Worm (Caenorhabditis elegans) whole organism, L4/young adult: Measurements from ENCODE around the gene Y46G5A.7.

Source experiments
- W03F9.2 ChIP-seq: fragments of 150-350 bp; optimal IDR thresholded peaks from 2 replicates; lab custom pipeline; 2014; ENCODE audit warnings: missing biosample characterization, missing genetic modification characterization
- dao-5 ChIP-seq: sonication (generic microtip); optimal IDR thresholded peaks from 2 replicates; lab custom pipeline; 2016; ENCODE audit warnings: missing genotype, missing genetic modification characterization, moderate library complexity, missing compliant biosample characterization
- him-1 ChIP-seq: sonication (generic microtip); optimal IDR thresholded peaks from 2 replicates; lab custom pipeline; 2016; ENCODE audit warnings: missing genotype, missing genetic modification reagents, missing genetic modification characterization, missing compliant biosample characterization

The Y46G5A.7 gene

DNA sequence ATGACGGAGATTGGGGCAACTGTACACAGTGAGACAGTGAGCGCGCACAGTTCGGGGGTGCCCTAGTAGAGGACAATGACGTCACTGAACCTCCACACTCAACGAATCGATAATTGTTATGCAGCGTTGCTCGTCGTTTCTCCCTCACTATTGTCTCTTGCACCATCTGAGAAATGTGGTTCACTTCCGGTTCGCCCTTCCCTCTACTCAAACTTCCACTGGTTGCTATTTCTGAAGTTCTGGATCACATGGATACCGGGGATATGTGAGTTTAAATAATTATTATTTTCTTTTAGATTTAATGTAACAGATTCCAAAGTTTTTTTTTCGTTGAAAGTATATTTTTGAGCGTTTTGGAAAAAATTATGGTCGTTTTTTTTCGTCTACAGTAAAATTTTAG is at the start of gene Y46G5A.7, which contains the start of gene Y46G5A.8:
TSS of gene Y46G5A.7 (minus strand) at position 153 of the 400 bp plus-strand sequence.
TSS of gene Y46G5A.8 (plus strand) at position 159 of the 400 bp plus-strand sequence.
- TF ChIP-seq him-1 (tag; lab: Kevin White, UChicago) (no peak), W03F9.2 (no peak), dao-5 (tag; lab: Kevin White, UChicago) (no peak)

DNA sequence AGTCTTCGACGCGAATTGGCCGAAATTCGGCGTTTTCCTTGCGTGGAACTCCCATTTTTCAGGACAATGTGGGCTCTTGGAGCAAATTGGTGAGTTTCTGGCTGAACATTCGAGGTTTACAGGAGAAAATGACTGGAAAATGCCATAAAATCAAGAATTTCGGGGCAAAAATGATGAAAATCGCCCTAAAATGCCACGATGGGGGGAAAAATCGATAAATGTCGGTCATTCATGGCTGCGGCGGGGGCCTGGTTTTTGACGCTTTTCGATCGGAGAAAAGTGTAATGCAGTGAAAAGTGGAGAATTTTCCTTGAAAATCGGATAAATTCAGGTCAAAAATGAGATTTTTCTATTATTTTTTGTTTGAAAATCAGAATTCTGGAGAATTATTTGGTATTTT is 49.0 kb upstream of the Y46G5A.7 start, which contains the start of the genes Y46G5A.18 and Y46G5A.47:
TSS of gene Y46G5A.18 (minus strand) at position 101 of the 400 bp plus-strand sequence.
TSS of gene Y46G5A.47 (minus strand) at position 146 of the 400 bp plus-strand sequence.
- TF ChIP-seq him-1 (tag; lab: Kevin White, UChicago) (no peak), dao-5 (tag; lab: Kevin White, UChicago) (no peak), W03F9.2 (no peak)

DNA sequence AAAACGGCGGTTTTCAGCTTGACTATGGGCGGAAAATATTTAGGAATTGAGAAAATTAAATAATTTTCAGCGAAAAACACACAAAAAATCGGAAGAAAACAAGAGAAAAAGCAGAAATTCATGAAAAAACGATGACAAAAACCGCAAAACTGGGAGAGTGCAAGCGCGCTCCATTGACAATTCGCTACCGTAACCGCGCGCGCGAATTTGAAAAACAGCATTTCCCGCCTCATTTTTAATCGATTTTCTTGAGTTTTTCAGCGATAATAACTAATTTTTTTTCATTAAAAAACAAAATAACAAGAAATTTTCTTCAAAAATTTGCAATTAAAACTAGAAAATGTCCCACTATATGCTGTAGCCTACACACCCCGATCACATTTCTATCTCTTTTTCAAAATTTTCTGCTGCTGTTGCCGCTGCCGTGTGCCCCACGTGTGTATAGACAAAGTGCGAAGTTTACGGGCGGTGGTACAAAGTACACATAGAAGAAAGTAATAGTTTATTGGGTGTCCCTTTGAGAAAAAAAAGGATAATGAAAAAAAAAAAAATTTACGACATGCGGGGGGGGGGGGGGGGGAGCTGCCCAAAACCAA is 43.9 kb upstream of the Y46G5A.7 start:
- TF ChIP-seq W03F9.2: peak; percentile 3
- no peak for TF ChIP-seq him-1 (tag; lab: Kevin White, UChicago)

DNA sequence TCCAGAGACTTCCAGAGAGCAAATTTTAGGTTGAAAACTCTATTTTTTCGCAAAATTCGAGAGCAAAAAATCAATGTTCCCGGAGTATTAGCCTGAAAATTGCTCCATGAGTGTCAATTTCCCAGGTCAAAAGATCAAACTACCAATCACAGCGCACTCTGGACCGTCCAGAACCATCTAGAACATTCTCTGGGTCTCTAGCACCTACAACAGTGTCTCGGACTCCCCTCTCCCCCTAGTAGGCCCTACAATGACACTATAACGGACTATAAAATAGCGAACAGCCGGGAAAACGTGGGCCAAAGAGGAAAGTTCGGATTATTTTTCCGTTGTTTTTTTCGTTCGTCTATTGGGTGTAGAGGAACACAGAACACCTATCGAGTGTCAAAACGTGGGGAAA is 43.2 kb upstream of the Y46G5A.7 start:
- TF ChIP-seq him-1 (tag; lab: Kevin White, UChicago) (no peak), dao-5 (tag; lab: Kevin White, UChicago) (no peak), W03F9.2 (no peak)

DNA sequence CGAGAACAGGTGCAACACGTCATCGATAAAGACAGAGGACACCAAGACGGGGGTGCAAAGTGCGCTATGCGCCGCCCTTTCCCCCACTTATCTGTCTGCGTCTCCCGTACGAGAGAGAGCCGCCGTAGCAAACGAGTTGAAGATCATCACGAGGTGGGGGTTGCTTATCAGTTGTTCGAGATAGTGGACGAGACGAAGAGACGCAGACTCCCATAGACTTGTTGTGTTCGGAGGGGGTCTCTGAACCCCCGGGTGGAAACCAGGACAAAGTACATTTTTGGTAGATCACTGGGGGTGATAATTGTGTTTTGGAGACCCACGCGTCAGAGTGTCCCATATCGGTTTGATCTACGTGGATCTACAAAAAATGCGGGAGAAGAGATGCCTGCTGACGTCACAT is 42.7 kb upstream of the Y46G5A.7 start:
- TF ChIP-seq him-1 (tag; lab: Kevin White, UChicago): no peak
- TF ChIP-seq W03F9.2: no peak
- TF ChIP-seq dao-5 (tag; lab: Kevin White, UChicago): no peak

DNA sequence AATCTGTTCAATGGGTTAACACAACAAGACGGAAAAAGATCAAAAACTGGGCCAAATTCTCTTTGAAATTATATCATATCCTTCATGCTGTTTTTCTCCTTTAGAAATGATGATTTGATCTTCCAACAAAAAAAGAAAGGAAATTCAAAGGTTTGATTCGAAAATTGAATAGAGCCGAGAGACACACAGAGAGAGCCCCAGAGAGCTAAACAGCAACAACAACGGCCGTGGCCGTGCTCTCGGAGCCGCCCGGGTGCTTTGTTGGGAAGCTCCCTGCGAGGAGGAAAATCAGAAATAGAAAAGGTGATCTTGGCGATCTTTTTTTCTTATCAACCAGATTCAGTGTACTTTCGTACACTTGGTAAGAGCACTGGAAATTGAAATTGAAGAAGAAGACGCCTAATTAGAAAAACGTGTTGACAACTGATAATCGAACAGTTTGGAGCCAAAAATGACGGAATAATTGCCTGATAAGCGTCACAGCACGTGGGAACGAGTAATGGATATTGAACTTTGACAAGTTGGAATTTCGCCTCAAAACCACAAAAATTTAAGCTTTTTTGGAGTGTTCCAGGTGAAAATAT is 41.2 kb upstream of the Y46G5A.7 start:
- TF ChIP-seq him-1 (tag; lab: Kevin White, UChicago): no peak
- no peak for TF ChIP-seq dao-5 (tag; lab: Kevin White, UChicago)
- no peak for TF ChIP-seq W03F9.2

DNA sequence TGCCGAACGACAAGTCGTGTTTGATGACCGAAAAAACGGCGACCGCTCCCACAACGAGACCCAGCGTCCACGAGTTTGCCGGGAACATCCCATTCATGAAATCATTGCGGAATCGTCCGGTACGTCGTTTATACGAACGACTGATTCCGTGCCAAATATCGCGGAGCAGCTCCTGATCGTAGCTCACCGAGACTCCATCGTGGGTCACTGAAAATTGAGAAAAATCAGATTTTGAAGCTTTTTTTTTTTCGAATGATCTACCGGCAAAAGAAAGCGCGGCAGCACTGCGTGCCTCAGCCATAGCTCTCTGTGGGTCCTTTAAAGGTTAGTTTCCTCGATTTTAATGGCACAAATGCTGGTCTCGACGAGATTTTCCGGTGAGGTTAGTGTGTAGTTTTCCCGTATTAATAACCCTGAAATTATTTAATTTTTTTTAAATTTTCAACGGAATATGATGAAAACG is 39.9 kb upstream of the Y46G5A.7 start, which contains the start of gene cpt-1:
TSS of gene cpt-1 (minus strand) at position 413 of the 463 bp plus-strand sequence.
- no peak for TF ChIP-seq dao-5 (tag; lab: Kevin White, UChicago)
- TF ChIP-seq W03F9.2: no peak
- no peak for TF ChIP-seq him-1 (tag; lab: Kevin White, UChicago)

DNA sequence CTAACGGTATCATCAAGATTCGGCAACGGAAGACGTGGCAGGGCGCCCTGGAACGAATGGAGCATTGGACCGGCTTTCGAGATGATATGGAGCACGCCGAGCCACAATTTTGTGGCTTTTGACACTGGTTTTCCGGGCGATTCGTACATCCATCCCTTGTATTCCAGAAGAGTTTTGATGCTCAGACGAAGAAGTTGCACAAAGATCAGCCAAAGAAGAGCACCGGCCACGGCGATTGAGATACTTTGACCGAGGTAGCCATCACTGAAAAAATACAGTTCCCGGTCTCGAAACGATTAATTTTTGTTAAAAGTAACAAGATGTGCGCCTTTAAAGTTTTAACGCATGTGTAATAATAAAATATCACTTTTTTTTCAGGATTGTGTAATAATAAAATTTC is 39.1 kb upstream of the Y46G5A.7 start:
- TF ChIP-seq him-1 (tag; lab: Kevin White, UChicago): no peak
- no peak for TF ChIP-seq dao-5 (tag; lab: Kevin White, UChicago)
- no peak for TF ChIP-seq W03F9.2

DNA sequence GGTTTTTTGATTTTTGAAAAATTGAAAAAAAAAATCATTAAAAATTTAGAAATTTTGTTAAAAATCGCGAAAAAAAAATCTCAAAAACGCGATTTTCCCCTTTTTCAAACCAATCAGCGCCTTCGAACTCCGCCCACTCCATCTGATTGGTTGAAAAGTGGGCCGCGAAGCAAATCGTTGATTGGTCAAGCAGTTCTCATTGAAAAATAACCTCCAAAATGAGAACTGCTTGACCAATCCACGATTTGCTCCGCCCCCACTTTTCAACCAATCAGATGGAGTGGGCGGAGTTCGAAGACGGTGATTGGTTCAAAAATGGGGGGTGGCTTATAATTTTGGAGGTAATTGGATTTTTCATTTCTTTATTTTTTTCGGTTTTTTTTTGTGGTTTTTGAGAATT is 34.3 kb upstream of the Y46G5A.7 start:
- no peak for TF ChIP-seq W03F9.2
- TF ChIP-seq dao-5 (tag; lab: Kevin White, UChicago): no peak
- no peak for TF ChIP-seq him-1 (tag; lab: Kevin White, UChicago)

DNA sequence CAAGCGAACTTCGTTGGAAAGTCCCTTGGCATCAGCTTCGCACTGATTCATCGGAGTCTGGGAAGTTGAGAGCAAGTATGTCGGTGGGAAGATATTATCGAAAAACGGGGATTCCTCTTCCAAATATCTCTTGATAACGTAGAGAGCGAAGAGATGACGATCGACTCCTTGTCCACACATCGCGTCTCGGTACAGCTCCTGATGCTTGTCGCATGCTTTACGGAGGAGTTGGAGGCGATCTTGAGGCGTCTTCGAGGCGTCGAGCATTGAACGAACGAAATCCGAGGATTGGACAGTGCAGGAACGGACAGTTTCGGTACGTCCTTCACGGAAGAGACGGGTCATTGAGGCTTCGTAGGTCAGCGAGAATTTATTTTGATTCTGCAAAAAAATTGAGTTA is 33.4 kb upstream of the Y46G5A.7 start:
- TF ChIP-seq W03F9.2 (no peak), him-1 (tag; lab: Kevin White, UChicago) (no peak), dao-5 (tag; lab: Kevin White, UChicago) (no peak)

DNA sequence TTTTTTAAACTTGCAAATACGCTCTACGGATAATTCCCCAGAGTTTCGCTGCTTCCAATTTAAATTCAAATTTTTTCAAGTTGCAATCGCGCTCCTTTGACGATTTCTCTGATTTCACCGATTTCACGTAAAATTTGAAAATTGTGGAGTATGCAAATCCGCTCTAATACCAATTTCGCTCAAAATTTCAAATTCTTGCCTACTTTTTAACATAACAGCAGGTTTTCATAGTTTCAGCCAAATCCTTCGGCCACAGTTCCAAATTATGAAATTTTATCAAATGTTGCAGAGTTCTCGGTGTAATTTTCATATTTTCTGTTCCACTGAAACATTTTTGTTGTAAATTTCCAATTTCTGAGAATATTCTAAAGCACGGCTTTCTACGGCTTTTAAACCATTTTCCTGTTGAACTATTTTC is 31.7 kb upstream of the Y46G5A.7 start, which contains the start of gene alkb-7:
TSS of gene alkb-7 (minus strand) at position 323 of the 418 bp plus-strand sequence.
- TF ChIP-seq W03F9.2 (no peak), him-1 (tag; lab: Kevin White, UChicago) (no peak), dao-5 (tag; lab: Kevin White, UChicago) (no peak)

DNA sequence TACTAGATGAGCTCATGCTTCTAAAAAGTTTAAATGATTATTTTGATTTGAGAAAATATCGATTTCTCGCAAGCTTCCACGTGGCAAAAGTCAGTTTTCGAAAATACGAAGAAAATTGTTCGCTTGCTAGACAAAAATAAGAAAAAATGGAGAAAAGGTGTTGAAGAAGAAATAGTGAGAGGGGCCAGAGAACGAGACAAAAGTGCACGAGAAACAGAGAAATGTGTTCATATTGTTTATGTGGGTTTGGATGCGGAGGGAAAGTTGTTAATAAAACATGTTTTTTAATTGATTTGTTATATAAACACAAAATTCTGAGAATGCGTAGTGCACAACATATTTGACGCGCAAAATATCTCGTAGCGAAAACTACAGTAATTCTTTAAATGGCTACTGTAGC is 29.3 kb upstream of the Y46G5A.7 start, which contains the start of gene Y46G5A.15:
TSS of gene Y46G5A.15 (minus strand) at position 26 of the 400 bp plus-strand sequence.
- TF ChIP-seq dao-5 (tag; lab: Kevin White, UChicago) (no peak), him-1 (tag; lab: Kevin White, UChicago) (no peak), W03F9.2 (no peak)

DNA sequence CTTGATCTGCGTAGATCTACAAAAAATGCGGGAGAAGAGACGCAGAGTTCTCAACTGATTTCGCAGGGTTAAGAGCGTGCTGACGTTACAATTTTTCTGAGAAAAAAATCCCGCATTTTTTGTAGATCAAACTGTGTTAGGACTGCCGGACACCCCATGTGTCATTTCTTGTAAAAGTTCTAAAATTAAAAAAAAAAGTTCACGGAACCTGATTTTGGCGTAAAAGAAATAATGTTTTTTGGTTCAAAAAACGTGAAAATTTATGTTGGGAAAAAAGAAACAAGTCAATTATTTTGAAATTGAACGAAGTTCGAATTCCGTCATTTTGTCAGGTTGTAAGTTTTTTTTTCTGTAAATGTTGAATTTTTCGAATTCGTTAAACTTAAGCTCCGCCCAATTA is 20.2 kb upstream of the Y46G5A.7 start, which contains the start of gene Y46G5A.34:
TSS of gene Y46G5A.34 (plus strand) at position 301 of the 400 bp plus-strand sequence.
- TF ChIP-seq W03F9.2 (no peak), him-1 (tag; lab: Kevin White, UChicago) (no peak), dao-5 (tag; lab: Kevin White, UChicago) (no peak)

DNA sequence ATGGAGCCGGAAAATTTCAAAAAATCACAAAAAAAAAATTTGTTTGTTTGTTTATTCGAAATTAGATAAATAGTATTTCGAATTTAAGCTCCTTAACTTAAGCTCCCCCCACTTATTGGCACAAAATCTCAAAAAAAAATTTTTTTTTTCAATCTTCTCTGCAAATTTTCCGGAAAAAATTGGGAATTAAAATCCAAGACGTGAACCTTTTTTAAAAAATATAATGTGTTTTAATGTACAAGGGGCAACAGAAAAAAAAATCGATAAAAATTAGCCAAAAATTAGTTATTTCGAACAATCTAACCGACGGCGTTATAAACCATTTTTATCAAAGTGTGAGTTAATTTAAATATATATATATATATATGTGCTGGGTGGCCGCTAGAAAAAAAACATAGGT is 18.3 kb upstream of the Y46G5A.7 start, which contains the start of gene Y46G5A.14:
TSS of gene Y46G5A.14 (plus strand) at position 301 of the 400 bp plus-strand sequence.
- TF ChIP-seq W03F9.2: no peak
- TF ChIP-seq dao-5 (tag; lab: Kevin White, UChicago): no peak
- TF ChIP-seq him-1 (tag; lab: Kevin White, UChicago): no peak
